Worm (Caenorhabditis elegans): ENCODE data around the gene dpy-20.

ce11 chrIV:11735025-11735424, 34.4 kb upstream of the dpy-20 start, which contains the start of gene K01A6.6:
- no peak for TF ChIP-seq ets-7 (tag; optimal IDR thresholded peaks at IDR 0.05)
- no peak for TF ChIP-seq ama-1 (optimal IDR thresholded peaks at IDR 0.05)
- no peak for TF ChIP-seq flt-1 (GFP tag; IDR thresholded peaks at IDR 0.05)
- no peak for TF ChIP-seq ceh-13 (GFP tag; optimal IDR thresholded peaks at IDR 0.05)
- TF ChIP-seq B0310.2 (tag; optimal IDR thresholded peaks at IDR 0.05): no peak
